Worm (Caenorhabditis elegans): ENCODE data around the gene pals-39.

ce11 chrV:12401383-12401782 is 42.3 kb downstream of the pals-39 start, which contains the start of gene K01D12.7:
- TF ChIP-seq hnd-1 (tag; optimal IDR thresholded peaks at IDR 0.05) (no peak), ceh-13 (GFP tag; optimal IDR thresholded peaks at IDR 0.05) (no peak), F13C5.2 (tag; optimal IDR thresholded peaks at IDR 0.05) (no peak), tbx-37 (GFP tag; conservative IDR thresholded peaks at IDR 0.05) (no peak), flt-1 (GFP tag; IDR thresholded peaks at IDR 0.05) (no peak), ama-1 (optimal IDR thresholded peaks at IDR 0.05) (no peak), hmbx-1 (tag; optimal IDR thresholded peaks at IDR 0.05) (no peak), scrt-1 (GFP tag; IDR thresholded peaks at IDR 0.05) (no peak), hmg-4 (GFP tag; optimal IDR thresholded peaks at IDR 0.05) (no peak), pes-1 (GFP tag; IDR thresholded peaks at IDR 0.05) (no peak), ceh-36 (tag; optimal IDR thresholded peaks at IDR 0.05) (no peak), B0310.2 (tag; optimal IDR thresholded peaks at IDR 0.05) (no peak)
